Worm (Caenorhabditis elegans) whole organism, L3 larva: ENCODE measurements around the gene T12B5.14.

ENCODE experiments used
- ZK546.5 ChIP-seq: sonication (generic microtip); optimal IDR thresholded peaks from 2 replicates; lab custom pipeline; 2017; ENCODE audit warnings: missing biosample characterization, missing genetic modification characterization
- nhr-23 ChIP-seq: fragments of 150-350 bp; optimal IDR thresholded peaks from 2 replicates; lab custom pipeline; 2014; ENCODE audit warnings: missing biosample characterization, missing genetic modification reagents, missing genetic modification characterization
- snpc-4 ChIP-seq: fragments of 150-350 bp; optimal IDR thresholded peaks from 2 replicates; lab custom pipeline; 2014; ENCODE audit warnings: missing biosample characterization, missing genetic modification characterization
- unc-39 ChIP-seq: sonication (generic microtip); optimal IDR thresholded peaks from 4 replicates; lab custom pipeline; 2017; ENCODE audit warnings: missing biosample characterization, missing genetic modification characterization
- unc-62 ChIP-seq: fragments of 150-350 bp; sonication (generic microtip); optimal IDR thresholded peaks from 4 replicates; lab custom pipeline; 2014; ENCODE audit warnings: missing biosample characterization, missing genetic modification reagents, missing genetic modification characterization

ce11 chrIII:937961-938360, 16.7 kb upstream of the T12B5.14 start, which contains the start of gene fbxa-56:
- no peak for TF ChIP-seq ZK546.5 (tag; lab: Kevin White, UChicago)
- no peak for TF ChIP-seq snpc-4 (tag; lab: Kevin White, UChicago)
- no peak for TF ChIP-seq unc-39
- TF ChIP-seq nhr-23 (tag; lab: Kevin White, UChicago): no peak
- no peak for TF ChIP-seq unc-62
